Worm (Caenorhabditis elegans) whole organism, midembryonic: ENCODE data around the gene Y41C4A.22.

Experiments
- flt-1 ChIP-seq: fragments of 200-800 bp; sonication (Bioruptor generic); IDR thresholded peaks from 2 replicates; pipeline ENCODE4 v1.3.6; 2022; ENCODE audit warnings: missing genetic modification characterization, missing compliant biosample characterization
- klf-2 ChIP-seq: fragments of 200-800 bp; sonication (Bioruptor generic); conservative IDR thresholded peaks from 2 replicates; pipeline ENCODE4 v1.3.6; 2022; ENCODE audit warnings: missing genetic modification reagents, missing genetic modification characterization, missing compliant biosample characterization
- med-1 ChIP-seq: sonication (generic microtip); optimal IDR thresholded peaks from 2 replicates; lab custom pipeline; 2017; ENCODE audit warnings: missing genetic modification characterization, mild to moderate bottlenecking, missing compliant biosample characterization, antibody characterized with exemption, missing genetic modification reagents; ENCODE audit not compliant: insufficient read depth
- ref-1 ChIP-seq: fragments of 200-800 bp; sonication (Bioruptor generic); conservative IDR thresholded peaks from 2 replicates; pipeline ENCODE4 v1.3.6; 2022; ENCODE audit warnings: missing genetic modification reagents, missing genetic modification characterization, missing compliant biosample characterization
- ztf-23 ChIP-seq: fragments of 200-800 bp; sonication (Bioruptor generic); IDR thresholded peaks from 2 replicates; pipeline ENCODE4 v1.3.6; 2022; ENCODE audit warnings: missing genetic modification reagents, missing genetic modification characterization, missing compliant biosample characterization

- TF ChIP-seq ztf-23 (GFP tag; lab: Robert Waterston, UW) (no peak), flt-1 (GFP tag; lab: Robert Waterston, UW) (no peak), ref-1 (no peak), klf-2 (GFP tag; lab: Robert Waterston, UW) (no peak), med-1 (GFP tag; lab: Kevin White, UChicago) (no peak)
Observed at ce11 chrIII:11657185-11657817, 37.8 kb upstream of the Y41C4A.22 start, which contains the start of gene crh-1.
